Worm (Caenorhabditis elegans) whole organism, mixed stage, embryonic: Measurements from ENCODE around the gene ZK1320.9.

Experiments
- M03D4.4 ChIP-seq: sonication (generic microtip); optimal IDR thresholded peaks from 2 replicates; lab custom pipeline; 2017; ENCODE audit warnings: mild to moderate bottlenecking, missing genetic modification characterization, missing compliant biosample characterization
- bed-3 ChIP-seq: fragments of 200-800 bp; sonication (Bioruptor generic); optimal IDR thresholded peaks from 3 replicates; lab custom pipeline; 2018; ENCODE audit warnings: mild to moderate bottlenecking, missing genetic modification characterization, moderate library complexity, missing compliant biosample characterization
- blmp-1 ChIP-seq: fragments of 150-350 bp; optimal IDR thresholded peaks from 2 replicates; lab custom pipeline; 2014; ENCODE audit warnings: missing biosample characterization, missing genetic modification characterization
- ceh-39 ChIP-seq: fragments of 150-350 bp; optimal IDR thresholded peaks from 2 replicates; lab custom pipeline; 2014; ENCODE audit warnings: missing biosample characterization, missing genetic modification characterization
- ceh-43 ChIP-seq: fragments of 200-800 bp; sonication (Bioruptor generic); optimal IDR thresholded peaks from 2 replicates; lab custom pipeline; 2018; ENCODE audit warnings: mild to moderate bottlenecking, missing genetic modification characterization, moderate library complexity, missing compliant biosample characterization
- ceh-83 ChIP-seq: fragments of 200-800 bp; sonication (Bioruptor generic); optimal IDR thresholded peaks from 2 replicates; lab custom pipeline; 2018; ENCODE audit warnings: mild to moderate bottlenecking, missing genetic modification characterization, missing compliant biosample characterization
- ces-1 ChIP-seq: fragments of 150-350 bp; optimal IDR thresholded peaks from 2 replicates; lab custom pipeline; 2014; ENCODE audit warnings: missing biosample characterization, missing genetic modification reagents, missing genetic modification characterization
- cnd-1 ChIP-seq: fragments of 200-800 bp; sonication (Bioruptor generic); optimal IDR thresholded peaks from 2 replicates; lab custom pipeline; 2018; ENCODE audit warnings: mild to moderate bottlenecking, missing genetic modification characterization, missing compliant biosample characterization
- drap-1 ChIP-seq: fragments of 200-800 bp; sonication (Bioruptor generic); optimal IDR thresholded peaks from 3 replicates; lab custom pipeline; 2018; ENCODE audit warnings: mild to moderate bottlenecking, missing genetic modification characterization, missing compliant biosample characterization
- elt-1 ChIP-seq: sonication (generic microtip); optimal IDR thresholded peaks from 2 replicates; lab custom pipeline; 2017; ENCODE audit warnings: missing genetic modification characterization, mild to moderate bottlenecking, missing compliant biosample characterization, antibody characterized with exemption, moderate library complexity, borderline replicate concordance; ENCODE audit not compliant: insufficient read depth
- elt-3 ChIP-seq: fragments of 150-350 bp; optimal IDR thresholded peaks from 2 replicates; lab custom pipeline; 2014; ENCODE audit warnings: missing biosample characterization, missing genetic modification characterization
- flh-1 ChIP-seq: fragments of 200-800 bp; sonication (Bioruptor generic); optimal IDR thresholded peaks from 2 replicates; lab custom pipeline; 2018; ENCODE audit warnings: mild to moderate bottlenecking, missing genetic modification characterization, moderate library complexity, missing compliant biosample characterization
- ham-2 ChIP-seq: fragments of 200-800 bp; sonication (Bioruptor generic); optimal IDR thresholded peaks from 2 replicates; lab custom pipeline; 2018; ENCODE audit warnings: mild to moderate bottlenecking, missing genetic modification characterization, missing compliant biosample characterization
- hlh-1 ChIP-seq: fragments of 150-350 bp; optimal IDR thresholded peaks from 2 replicates; lab custom pipeline; 2014; ENCODE audit warnings: missing biosample characterization, missing genetic modification reagents, missing genetic modification characterization
- lin-13 ChIP-seq: fragments of 150-350 bp; optimal IDR thresholded peaks from 2 replicates; lab custom pipeline; 2014; ENCODE audit warnings: missing biosample characterization, missing genetic modification characterization
- lin-32 ChIP-seq: fragments of 200-800 bp; sonication (Bioruptor generic); optimal IDR thresholded peaks from 2 replicates; lab custom pipeline; 2018; ENCODE audit warnings: mild to moderate bottlenecking, missing genetic modification characterization, missing compliant biosample characterization
- lsy-2 ChIP-seq: fragments of 150-350 bp; optimal IDR thresholded peaks from 2 replicates; lab custom pipeline; 2014; ENCODE audit warnings: missing biosample characterization, missing genetic modification characterization
- mab-5 ChIP-seq: fragments of 150-350 bp; optimal IDR thresholded peaks from 2 replicates; lab custom pipeline; 2014; ENCODE audit warnings: missing biosample characterization, missing genetic modification characterization
- mep-1 ChIP-seq: fragments of 150-350 bp; optimal IDR thresholded peaks from 2 replicates; lab custom pipeline; 2017; ENCODE audit warnings: missing biosample characterization, missing genetic modification reagents, missing genetic modification characterization, inconsistent platforms
- mls-2 ChIP-seq: sonication (generic microtip); optimal IDR thresholded peaks from 2 replicates; lab custom pipeline; 2016; ENCODE audit warnings: mild to moderate bottlenecking, missing genetic modification characterization, moderate library complexity, missing compliant biosample characterization
- nhr-12 ChIP-seq: fragments of 150-350 bp; optimal IDR thresholded peaks from 2 replicates; lab custom pipeline; 2014; ENCODE audit warnings: missing biosample characterization, missing genetic modification characterization
- nhr-2 ChIP-seq: fragments of 150-350 bp; optimal IDR thresholded peaks from 2 replicates; lab custom pipeline; 2014; ENCODE audit warnings: missing biosample characterization, missing genetic modification characterization
- nhr-237 ChIP-seq: fragments of 150-350 bp; optimal IDR thresholded peaks from 2 replicates; lab custom pipeline; 2014; ENCODE audit warnings: missing biosample characterization, missing genetic modification characterization
- nhr-28 ChIP-seq: fragments of 150-350 bp; optimal IDR thresholded peaks from 2 replicates; lab custom pipeline; 2014; ENCODE audit warnings: missing biosample characterization, missing genetic modification characterization
- nhr-76 ChIP-seq: sonication (generic microtip); optimal IDR thresholded peaks from 2 replicates; lab custom pipeline; 2017; ENCODE audit warnings: missing biosample characterization, missing genetic modification characterization
- pha-4 ChIP-seq: fragments of 150-350 bp; optimal IDR thresholded peaks from 2 replicates; lab custom pipeline; 2018; ENCODE audit warnings: missing biosample characterization, missing genetic modification reagents, missing genetic modification characterization
- sem-2 ChIP-seq: fragments of 200-800 bp; sonication (Bioruptor generic); optimal IDR thresholded peaks from 2 replicates; lab custom pipeline; 2018; ENCODE audit warnings: mild to moderate bottlenecking, missing genetic modification characterization, missing compliant biosample characterization
- snpc-4 ChIP-seq: fragments of 150-350 bp; optimal IDR thresholded peaks from 2 replicates; lab custom pipeline; 2014; ENCODE audit warnings: missing biosample characterization, missing genetic modification characterization
- sptf-1 ChIP-seq: sonication (generic microtip); optimal IDR thresholded peaks from 2 replicates; lab custom pipeline; 2017; ENCODE audit warnings: mild to moderate bottlenecking, missing genetic modification characterization, moderate library complexity, missing compliant biosample characterization
- tbx-8 ChIP-seq: fragments of 200-800 bp; sonication (Bioruptor generic); optimal IDR thresholded peaks from 2 replicates; lab custom pipeline; 2018; ENCODE audit warnings: mild to moderate bottlenecking, missing genetic modification characterization, moderate library complexity, missing compliant biosample characterization
- unc-120 ChIP-seq: sonication (generic microtip); optimal IDR thresholded peaks from 2 replicates; lab custom pipeline; 2017; ENCODE audit warnings: missing genetic modification characterization, missing compliant biosample characterization; ENCODE audit not compliant: poor library complexity, severe bottlenecking
- unc-39 ChIP-seq: fragments of 150-350 bp; optimal IDR thresholded peaks from 2 replicates; lab custom pipeline; 2014; ENCODE audit warnings: missing biosample characterization, missing genetic modification characterization
- unc-62 ChIP-seq: fragments of 150-350 bp; optimal IDR thresholded peaks from 2 replicates; lab custom pipeline; 2014; ENCODE audit warnings: missing biosample characterization, missing genetic modification reagents, missing genetic modification characterization
- zip-8 ChIP-seq: fragments of 150-350 bp; optimal IDR thresholded peaks from 2 replicates; lab custom pipeline; 2014; ENCODE audit warnings: missing biosample characterization, missing genetic modification characterization
- ztf-11 ChIP-seq: fragments of 150-350 bp; optimal IDR thresholded peaks from 2 replicates; lab custom pipeline; 2014; ENCODE audit warnings: missing biosample characterization, missing genetic modification characterization

The ZK1320.9 gene

ce11 chrII:9646928-9647838, 39.3 kb downstream of the ZK1320.9 start, which contains the start of gene sqv-8:
sqv-8 (plus strand) TSS chrII:9646978.
- TF ChIP-seq sptf-1 (tag; lab: Kevin White, UChicago) (no peak), nhr-12 (tag; lab: Kevin White, UChicago) (no peak), ztf-11 (tag; lab: Kevin White, UChicago) (no peak), nhr-28 (tag; lab: Kevin White, UChicago) (no peak), nhr-2 (peak; percentile 66)

- TF ChIP-seq unc-120 (peak; percentile 22), zip-8 (tag; lab: Kevin White, UChicago) (no peak), snpc-4 (tag; lab: Kevin White, UChicago) (no peak), ceh-83 (GFP tag; lab: Kevin White, UChicago) (no peak), cnd-1 (tag; lab: Kevin White, UChicago) (peak; percentile 40), ham-2 (peak; percentile 90), nhr-2 (peak; percentile 87), nhr-28 (tag; lab: Kevin White, UChicago) (no peak), ceh-39 (tag; lab: Kevin White, UChicago) (peak; percentile 75), nhr-76 (no peak), pha-4 (tag; lab: Kevin White, UChicago) (peak; percentile 41), hlh-1 (tag; lab: Kevin White, UChicago) (peak; percentile 94), ceh-43 (GFP tag; lab: Kevin White, UChicago) (no peak), M03D4.4 (tag; lab: Kevin White, UChicago) (no peak), sem-2 (GFP tag; lab: Kevin White, UChicago) (no peak), tbx-8 (peak; percentile 2), unc-62 (peak; percentile 76), flh-1 (GFP tag; lab: Kevin White, UChicago) (no peak), lsy-2 (no peak), drap-1 (GFP tag; lab: Kevin White, UChicago) (peak; percentile 47), sptf-1 (tag; lab: Kevin White, UChicago) (peak; percentile 68), nhr-237 (tag; lab: Kevin White, UChicago) (peak; percentile 14), bed-3 (GFP tag; lab: Kevin White, UChicago) (no peak), elt-3 (tag; lab: Kevin White, UChicago) (no peak), elt-1 (tag; lab: Kevin White, UChicago) (no peak), ces-1 (GFP tag; lab: Kevin White, UChicago) (peak; percentile 70), unc-39 (no peak), nhr-12 (tag; lab: Kevin White, UChicago) (no peak), mep-1 (tag; lab: Kevin White, UChicago) (peak; percentile 91), mls-2 (tag; lab: Kevin White, UChicago) (peak; percentile 76), lin-13 (peak; percentile 61), blmp-1 (peak; percentile 68), ztf-11 (tag; lab: Kevin White, UChicago) (no peak), mab-5 (tag; lab: Kevin White, UChicago) (no peak), lin-32 (peak; percentile 46)
Measured at ce11 chrII:9646122-9646555, 40.4 kb downstream of the ZK1320.9 start.

ce11 chrII:9644940-9645634, 41.4 kb downstream of the ZK1320.9 start:
- TF ChIP-seq ceh-83 (GFP tag; lab: Kevin White, UChicago) (no peak), ham-2 (peak; percentile 87), elt-3 (tag; lab: Kevin White, UChicago) (no peak), nhr-28 (tag; lab: Kevin White, UChicago) (no peak), elt-1 (tag; lab: Kevin White, UChicago) (peak; percentile 95), nhr-2 (no peak), unc-62 (peak; percentile 87), blmp-1 (no peak), cnd-1 (tag; lab: Kevin White, UChicago) (no peak)
